Fruit fly (Drosophila melanogaster) whole organism, embryonic: ENCODE data around the gene APP-BP1.
A peak's percentile ranks its signal among the peaks of the same experiment; 100 is the strongest.

ENCODE experiments used
- ATbp ChIP-seq: fragments of 200-800 bp; sonication (Bioruptor generic); optimal IDR thresholded peaks from 2 replicates; lab custom pipeline; 2017; ENCODE audit warnings: missing biosample characterization, mild to moderate bottlenecking, missing genetic modification characterization, missing genetic modification reagents
- Abd-B ChIP-seq: fragments of 200-800 bp; sonication (Bioruptor generic); optimal IDR thresholded peaks from 2 replicates; lab custom pipeline; 2018; ENCODE audit warnings: missing biosample characterization, mild to moderate bottlenecking, missing genetic modification characterization, moderate library complexity
- CG10147 ChIP-seq: fragments of 200-800 bp; sonication (Bioruptor generic); optimal IDR thresholded peaks from 2 replicates; lab custom pipeline; 2019; ENCODE audit warnings: missing biosample characterization, mild to moderate bottlenecking, missing genetic modification characterization, moderate library complexity
- CG11560 ChIP-seq: fragments of 200-800 bp; sonication (Bioruptor generic); IDR thresholded peaks from 3 replicates; pipeline ENCODE4 v1.3.6; 2022; ENCODE audit warnings: missing biosample characterization, missing genetic modification characterization
- CG11723 ChIP-seq: fragments of 200-800 bp; sonication (Bioruptor generic); optimal IDR thresholded peaks from 2 replicates; lab custom pipeline; 2017; ENCODE audit warnings: missing biosample characterization, mild to moderate bottlenecking, missing genetic modification characterization
- CG12104 ChIP-seq: fragments of 200-800 bp; sonication (Bioruptor generic); optimal IDR thresholded peaks from 3 replicates; lab custom pipeline; 2016; ENCODE audit warnings: missing biosample characterization, missing genetic modification characterization
- CG12942 ChIP-seq: fragments of 200-800 bp; sonication (Bioruptor generic); optimal IDR thresholded peaks from 3 replicates; lab custom pipeline; 2016; ENCODE audit warnings: missing biosample characterization, missing genetic modification characterization
- CG14050 ChIP-seq: fragments of 200-800 bp; sonication (Bioruptor generic); IDR thresholded peaks from 3 replicates; pipeline ENCODE4 v1.3.6; 2022; ENCODE audit warnings: missing biosample characterization, missing genetic modification characterization
- CG14441 ChIP-seq: fragments of 200-800 bp; sonication (Bioruptor generic); IDR thresholded peaks from 2 replicates; pipeline ENCODE4 v1.3.6; 2022; ENCODE audit warnings: missing biosample characterization, missing genetic modification characterization
- CG17568 ChIP-seq: fragments of 200-800 bp; sonication (Bioruptor generic); optimal IDR thresholded peaks from 2 replicates; lab custom pipeline; 2018; ENCODE audit warnings: missing biosample characterization, mild to moderate bottlenecking, missing genetic modification characterization, moderate library complexity
- CG18262 ChIP-seq: fragments of 200-800 bp; optimal IDR thresholded peaks from 3 replicates; lab custom pipeline; 2019; ENCODE audit warnings: missing biosample characterization, mild to moderate bottlenecking, missing genetic modification characterization, moderate library complexity
- CG31388 ChIP-seq: fragments of 200-800 bp; sonication (Bioruptor generic); optimal IDR thresholded peaks from 2 replicates; lab custom pipeline; 2016; ENCODE audit warnings: missing biosample characterization, missing genetic modification characterization
- CG31441 ChIP-seq: fragments of 200-800 bp; sonication (Bioruptor generic); IDR thresholded peaks from 2 replicates; pipeline ENCODE4 v1.3.6; 2022; ENCODE audit warnings: missing biosample characterization, missing genetic modification characterization
- CG3726 ChIP-seq: fragments of 200-800 bp; sonication (Bioruptor generic); IDR thresholded peaks from 3 replicates; pipeline ENCODE4, ENCODE4 v1.3.6; 2022; ENCODE audit warnings: missing biosample characterization, missing genetic modification characterization
- CG3995 ChIP-seq: fragments of 200-800 bp; sonication (Bioruptor generic); optimal IDR thresholded peaks from 3 replicates; lab custom pipeline; 2016; ENCODE audit warnings: missing biosample characterization, missing genetic modification characterization
- CG6813 ChIP-seq: fragments of 200-800 bp; sonication (Bioruptor generic); optimal IDR thresholded peaks from 2 replicates; lab custom pipeline; 2017; ENCODE audit warnings: missing biosample characterization, missing genetic modification characterization, mild to moderate bottlenecking, moderate library complexity, missing genetic modification reagents
- CG8388 ChIP-seq: fragments of 200-800 bp; sonication (Bioruptor generic); optimal IDR thresholded peaks from 2 replicates; lab custom pipeline; 2019; ENCODE audit warnings: missing biosample characterization, mild to moderate bottlenecking, missing genetic modification characterization, moderate library complexity
- CG9817 ChIP-seq: fragments of 200-800 bp; sonication (Bioruptor generic); optimal IDR thresholded peaks from 2 replicates; lab custom pipeline; 2018; ENCODE audit warnings: missing biosample characterization, mild to moderate bottlenecking, missing genetic modification characterization, moderate library complexity
- Fer3 ChIP-seq: fragments of 200-800 bp; sonication (Bioruptor generic); optimal IDR thresholded peaks from 2 replicates; lab custom pipeline; 2018; ENCODE audit warnings: missing biosample characterization, mild to moderate bottlenecking, missing genetic modification characterization, moderate library complexity
- NFAT ChIP-seq: fragments of 200-800 bp; sonication (Bioruptor generic); IDR thresholded peaks from 2 replicates; pipeline ENCODE4 v1.3.6; 2022; ENCODE audit warnings: missing biosample characterization, missing genetic modification characterization
- Side ChIP-seq: fragments of 200-800 bp; sonication (Bioruptor generic); optimal IDR thresholded peaks from 2 replicates; lab custom pipeline; 2016; ENCODE audit warnings: missing biosample characterization, missing genetic modification characterization
- Sry-δ ChIP-seq: fragments of 200-800 bp; sonication (Bioruptor generic); optimal IDR thresholded peaks from 2 replicates; lab custom pipeline; 2016; ENCODE audit warnings: missing biosample characterization, missing genetic modification characterization
- Stat92E ChIP-seq, 3 experiments: fragments of >200 bp in 2 of 3; fragments of 200-800 bp in 1 of 3; sonication (Bioruptor generic) in 1 of 3; optimal IDR thresholded peaks; 2 replicates each; lab custom pipeline; 2017 to 2019; ENCODE audit warnings: missing biosample characterization in 3 of 3, missing genetic modification characterization in 3 of 3, mild to moderate bottlenecking in 1 of 3, moderate library complexity in 1 of 3
- Taf1 ChIP-seq: fragments of 200-800 bp; sonication (Bioruptor generic); IDR thresholded peaks from 2 replicates; pipeline ENCODE4 v1.3.6; 2022; ENCODE audit warnings: missing biosample characterization, missing genetic modification characterization
- cad ChIP-seq: fragments of >200 bp; optimal IDR thresholded peaks from 2 replicates; lab custom pipeline; 2017; ENCODE audit warnings: missing biosample characterization, missing genetic modification characterization
- caup ChIP-seq: fragments of 200-800 bp; sonication (Bioruptor generic); optimal IDR thresholded peaks from 3 replicates; lab custom pipeline; 2017; ENCODE audit warnings: missing biosample characterization, mild to moderate bottlenecking, missing genetic modification characterization, moderate library complexity; ENCODE audit not compliant: severe bottlenecking
- dysf ChIP-seq: fragments of 200-800 bp; sonication (Bioruptor generic); IDR thresholded peaks from 3 replicates; pipeline ENCODE4 v1.3.6; 2022; ENCODE audit warnings: missing biosample characterization, missing genetic modification characterization
- hb ChIP-seq: fragments of 200-800 bp; sonication (Bioruptor generic); IDR thresholded peaks from 3 replicates; pipeline ENCODE4 v1.3.6; 2022; ENCODE audit warnings: missing biosample characterization, missing genetic modification characterization; ENCODE audit not compliant: partially characterized antibody
- jing ChIP-seq: fragments of 200-800 bp; sonication (Bioruptor generic); optimal IDR thresholded peaks from 2 replicates; lab custom pipeline; 2018; ENCODE audit warnings: missing biosample characterization, mild to moderate bottlenecking, missing genetic modification characterization
- luna ChIP-seq: fragments of 200-800 bp; sonication (Bioruptor generic); optimal IDR thresholded peaks from 2 replicates; lab custom pipeline; 2016; ENCODE audit warnings: missing biosample characterization, missing genetic modification characterization
- nerfin-1 ChIP-seq: fragments of 200-800 bp; sonication (Bioruptor generic); optimal IDR thresholded peaks from 3 replicates; lab custom pipeline; 2019; ENCODE audit warnings: missing biosample characterization, mild to moderate bottlenecking, missing genetic modification characterization, moderate library complexity
- odd ChIP-seq: fragments of 200-800 bp; sonication (Bioruptor generic); optimal IDR thresholded peaks from 2 replicates; lab custom pipeline; 2017; ENCODE audit warnings: missing biosample characterization, mild to moderate bottlenecking, missing genetic modification characterization
- pfk ChIP-seq: fragments of 200-800 bp; sonication (Bioruptor generic); optimal IDR thresholded peaks from 2 replicates; lab custom pipeline; 2018; ENCODE audit warnings: missing biosample characterization, mild to moderate bottlenecking, missing genetic modification characterization, moderate library complexity
- ttk ChIP-seq: fragments of 200-800 bp; sonication (Bioruptor generic); IDR thresholded peaks from 2 replicates; pipeline ENCODE4 v2.1.2; 2022; ENCODE audit warnings: missing biosample characterization, missing genetic modification characterization
- usp ChIP-seq: fragments of >200 bp; optimal IDR thresholded peaks from 2 replicates; lab custom pipeline; 2017; ENCODE audit warnings: missing biosample characterization, missing genetic modification characterization
- vnd ChIP-seq: fragments of 200-800 bp; sonication (Bioruptor generic); IDR thresholded peaks from 3 replicates; pipeline ENCODE4 v1.3.6; 2022; ENCODE audit warnings: missing biosample characterization, missing genetic modification characterization; ENCODE audit not compliant: partially characterized antibody
- vvl ChIP-seq: fragments of 200-800 bp; sonication (Bioruptor generic); IDR thresholded peaks from 2 replicates; pipeline ENCODE4 v1.3.6; 2022; ENCODE audit warnings: missing biosample characterization, missing genetic modification characterization

APP-BP1 gene

DNA sequence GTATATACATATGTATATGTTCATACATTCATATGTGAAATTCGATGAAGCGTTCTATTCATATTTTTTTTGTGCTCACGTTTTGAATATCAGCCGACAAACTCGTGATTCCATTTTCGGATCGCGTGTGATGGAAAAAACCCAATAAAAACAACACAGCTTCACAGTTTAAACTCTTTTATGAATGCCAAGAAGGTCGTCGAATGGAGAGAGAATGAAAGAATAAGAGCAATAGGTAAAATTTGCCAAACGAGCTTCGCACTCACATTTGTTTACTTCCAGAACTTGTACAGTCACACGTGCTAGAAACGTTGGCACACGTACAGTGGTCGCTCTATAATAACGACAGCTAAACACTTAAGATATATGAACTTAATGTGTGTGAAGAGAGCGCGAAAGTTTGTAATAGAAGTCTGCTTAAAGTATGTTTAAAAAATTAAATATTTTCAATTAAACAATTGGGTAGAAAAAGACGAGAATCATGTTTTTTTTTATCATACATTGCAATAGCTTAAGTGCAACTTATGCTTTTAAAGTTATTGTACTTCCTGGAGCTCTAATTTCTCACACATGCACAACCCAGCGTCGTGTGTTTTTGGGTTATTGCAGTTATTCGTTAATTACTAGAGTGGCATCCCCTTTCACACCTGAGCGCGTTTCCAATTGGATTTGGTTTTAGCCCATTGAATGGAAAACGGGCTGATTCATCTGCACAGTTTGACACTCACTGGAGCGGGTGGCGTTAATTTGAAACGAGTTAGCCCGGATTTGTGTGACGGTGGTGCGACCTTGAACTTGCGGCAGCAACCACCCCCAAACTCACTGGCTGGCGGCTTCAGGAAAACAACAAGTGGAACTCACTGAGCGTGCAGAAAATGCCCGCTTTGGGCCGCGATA, 27.7 kb downstream of the APP-BP1 start (continued):
- TF ChIP-seq CG10147 (no peak), Stat92E (GFP tag; optimal IDR thresholded peaks at IDR 0.05; lab: Kevin White, UChicago) (no peak), nerfin-1 (no peak), CG3726 (GFP tag; lab: Robert Waterston, UW) (no peak), ttk (no peak), vvl (GFP tag; lab: Robert Waterston, UW) (no peak), hb (GFP tag; lab: Robert Waterston, UW) (no peak), Taf1 (GFP tag; lab: Robert Waterston, UW) (0 out of 2 replicates have a peak, but pooled peaks have one; percentile 20), CG9817 (tag; lab: Kevin White, UChicago) (no peak), CG12104 (GFP tag; lab: Kevin White, UChicago) (no peak), cad (GFP tag; lab: Kevin White, UChicago) (peak; percentile 36), CG8388 (GFP tag; lab: Kevin White, UChicago) (no peak), CG14441 (GFP tag; lab: Robert Waterston, UW) (no peak), luna (GFP tag; lab: Kevin White, UChicago) (no peak), vnd (GFP tag; lab: Robert Waterston, UW) (no peak), Fer3 (peak; percentile 14), Abd-B (GFP tag; lab: Kevin White, UChicago) (no peak), CG11560 (tag; lab: Robert Waterston, UW) (no peak), Side (GFP tag; lab: Kevin White, UChicago) (no peak), jing (GFP tag; lab: Kevin White, UChicago) (no peak), CG11723 (no peak), dysf (0 out of 3 replicates have a peak, but pooled peaks have one; percentile 29), CG31388 (no peak), caup (GFP tag; lab: Kevin White, UChicago) (peak; percentile 22)

DNA sequence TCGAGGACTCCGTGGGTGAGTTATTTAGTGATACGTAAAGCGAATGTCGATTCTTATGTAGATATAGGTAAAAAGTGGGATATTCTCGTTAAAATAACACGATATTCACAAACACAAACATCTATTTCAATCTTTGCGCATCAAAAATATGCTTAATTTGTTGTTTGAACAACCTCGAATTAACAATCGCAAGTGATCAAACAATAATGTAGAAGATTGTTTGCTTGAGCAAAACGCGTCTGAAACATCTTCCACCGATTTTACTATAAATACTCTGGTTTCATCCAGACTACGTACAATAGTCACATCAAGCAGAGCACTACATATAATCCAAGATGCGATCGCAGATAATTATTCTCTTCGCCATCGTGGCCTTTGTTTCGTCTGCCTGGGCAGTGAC, 32.3 kb downstream of the APP-BP1 start, which contains the start of gene nol:
Gene nol (plus strand): TSS at position 301 of the 400 bp plus-strand sequence.
- TF ChIP-seq CG18262 (tag; lab: Kevin White, UChicago): no peak
- no peak for TF ChIP-seq CG12942 (GFP tag; lab: Kevin White, UChicago)
- TF ChIP-seq ATbp (GFP tag; lab: Kevin White, UChicago): no peak
- TF ChIP-seq cad (GFP tag; lab: Kevin White, UChicago): no peak
- TF ChIP-seq CG14050 (GFP tag; lab: Robert Waterston, UW): no peak
- TF ChIP-seq Sry-δ: no peak
- no peak for TF ChIP-seq NFAT
- TF ChIP-seq CG6813 (GFP tag; lab: Kevin White, UChicago): no peak
- TF ChIP-seq CG14441 (GFP tag; lab: Robert Waterston, UW): no peak
- TF ChIP-seq odd (GFP tag; lab: Kevin White, UChicago): no peak
- no peak for TF ChIP-seq usp
- no peak for TF ChIP-seq CG17568 (GFP tag; lab: Kevin White, UChicago)
- TF ChIP-seq CG9817 (tag; lab: Kevin White, UChicago): no peak
- TF ChIP-seq, all 482 proteins: peak for 0

DNA sequence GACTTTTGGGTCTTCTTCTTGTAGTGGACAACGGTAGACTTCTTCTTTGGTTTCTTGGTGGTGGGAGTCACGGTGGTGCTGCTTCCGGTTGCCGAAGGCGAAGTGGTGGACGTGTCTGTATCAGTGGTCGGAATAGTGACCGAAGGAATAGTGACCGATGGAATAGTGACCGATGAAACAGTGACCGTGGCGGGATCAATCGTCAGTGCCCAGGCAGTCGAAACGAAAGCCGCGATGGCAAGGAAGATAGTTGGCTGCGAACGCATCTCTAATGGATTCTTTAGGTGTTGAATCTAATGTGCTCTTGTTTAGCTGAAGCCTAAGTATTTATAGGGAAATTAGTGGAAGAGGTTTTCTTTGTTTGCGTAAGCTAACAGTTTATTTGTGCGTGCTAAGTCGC, 33.8 kb downstream of the APP-BP1 start, which contains the start of gene CG32074:
Gene CG32074 (minus strand): TSS at position 268 of the 400 bp plus-strand sequence.
- TF ChIP-seq CG31441 (GFP tag; lab: Robert Waterston, UW) (0 out of 2 replicates have a peak, but pooled peaks have one; percentile 35), pfk (GFP tag; lab: Kevin White, UChicago) (peak; percentile 54), CG3995 (GFP tag; lab: Kevin White, UChicago) (peak; percentile 80)
- TF ChIP-seq, all 482 proteins: peak for 3; not testable (repeated sequence) for 479
